Fruit fly (Drosophila melanogaster) whole organism, embryonic: ENCODE data around the gene SrpRalpha.

Experiments
- Adf1 ChIP-seq: fragments of 200-800 bp; sonication (Bioruptor generic); IDR thresholded peaks from 2 replicates; pipeline ENCODE4 v1.3.6; 2022; ENCODE audit warnings: missing biosample characterization, missing genetic modification characterization
- Atf-2 ChIP-seq: fragments of 200-800 bp; sonication (Bioruptor generic); optimal IDR thresholded peaks from 2 replicates; lab custom pipeline; 2016; ENCODE audit warnings: missing biosample characterization, missing genetic modification characterization
- C15 ChIP-seq: fragments of 200-800 bp; sonication (Bioruptor generic); IDR thresholded peaks from 3 replicates; pipeline ENCODE4 v1.3.6; 2022; ENCODE audit warnings: missing biosample characterization, missing genetic modification characterization
- CG10274 ChIP-seq: fragments of 200-800 bp; sonication (Bioruptor generic); optimal IDR thresholded peaks from 3 replicates; lab custom pipeline; 2017; ENCODE audit warnings: missing biosample characterization, mild to moderate bottlenecking, missing genetic modification characterization
- CG10321 ChIP-seq: fragments of 200-800 bp; sonication (Bioruptor generic); IDR thresholded peaks from 2 replicates; pipeline ENCODE4 v1.3.6; 2022; ENCODE audit warnings: missing biosample characterization, missing genetic modification characterization
- CG10462 ChIP-seq: fragments of 200-800 bp; sonication (Bioruptor generic); optimal IDR thresholded peaks from 2 replicates; lab custom pipeline; 2016; ENCODE audit warnings: missing biosample characterization, missing genetic modification characterization
- CG10654 ChIP-seq: fragments of 200-800 bp; sonication (Bioruptor generic); optimal IDR thresholded peaks from 2 replicates; lab custom pipeline; 2016; ENCODE audit warnings: missing biosample characterization, missing genetic modification characterization
- CG10959 ChIP-seq: fragments of 200-800 bp; sonication (Bioruptor generic); IDR thresholded peaks from 2 replicates; pipeline ENCODE4 v1.3.6; 2022; ENCODE audit warnings: missing biosample characterization, missing genetic modification characterization
- CG12236 ChIP-seq: fragments of 200-800 bp; sonication (Bioruptor generic); optimal IDR thresholded peaks from 2 replicates; lab custom pipeline; 2016; ENCODE audit warnings: missing biosample characterization, missing genetic modification characterization
- CG14860 ChIP-seq: fragments of 200-800 bp; sonication (Bioruptor generic); IDR thresholded peaks from 3 replicates; pipeline ENCODE4 v1.3.6; 2022; ENCODE audit warnings: missing biosample characterization, missing genetic modification characterization; ENCODE audit not compliant: partially characterized antibody
- CG15514 ChIP-seq: fragments of 200-800 bp; sonication (Bioruptor generic); optimal IDR thresholded peaks from 3 replicates; lab custom pipeline; 2017; ENCODE audit warnings: missing biosample characterization, missing genetic modification characterization, mild to moderate bottlenecking, moderate library complexity, missing genetic modification reagents
- CG17385 ChIP-seq: fragments of 200-800 bp; sonication (Bioruptor generic); optimal IDR thresholded peaks from 3 replicates; lab custom pipeline; 2018; ENCODE audit warnings: missing biosample characterization, mild to moderate bottlenecking, missing genetic modification characterization
- CG17829 ChIP-seq: fragments of 200-800 bp; optimal IDR thresholded peaks from 2 replicates; lab custom pipeline; 2019; ENCODE audit warnings: missing biosample characterization, mild to moderate bottlenecking, missing genetic modification characterization, moderate library complexity
- CG18476 ChIP-seq: fragments of 200-800 bp; sonication (Bioruptor generic); optimal IDR thresholded peaks from 2 replicates; lab custom pipeline; 2016; ENCODE audit warnings: missing biosample characterization, mild to moderate bottlenecking, missing genetic modification characterization
- CG3281 ChIP-seq: fragments of 200-800 bp; sonication (Bioruptor generic); optimal IDR thresholded peaks from 3 replicates; lab custom pipeline; 2017; ENCODE audit warnings: missing biosample characterization, mild to moderate bottlenecking, missing genetic modification characterization
- CG4730 ChIP-seq: fragments of 200-800 bp; sonication (Bioruptor generic); IDR thresholded peaks from 2 replicates; pipeline ENCODE4 v1.3.6; 2022; ENCODE audit warnings: missing biosample characterization, missing genetic modification characterization
- CG6654 ChIP-seq: fragments of 200-800 bp; sonication (Bioruptor generic); optimal IDR thresholded peaks from 2 replicates; lab custom pipeline; 2017; ENCODE audit warnings: missing biosample characterization, mild to moderate bottlenecking, missing genetic modification characterization
- CG7271 ChIP-seq: fragments of 200-800 bp; sonication (Bioruptor generic); optimal IDR thresholded peaks from 2 replicates; lab custom pipeline; 2018; ENCODE audit warnings: missing biosample characterization, mild to moderate bottlenecking, missing genetic modification characterization, moderate library complexity
- CG9215 ChIP-seq: fragments of 200-800 bp; sonication (Bioruptor generic); IDR thresholded peaks from 2 replicates; pipeline ENCODE4 v1.3.6; 2022; ENCODE audit warnings: missing biosample characterization, missing genetic modification characterization
- CTCF ChIP-seq: fragments of 200-800 bp; sonication (Bioruptor generic); optimal IDR thresholded peaks from 2 replicates; lab custom pipeline; 2017; ENCODE audit warnings: missing biosample characterization, mild to moderate bottlenecking, missing genetic modification characterization, moderate library complexity
- Dbx ChIP-seq: fragments of 200-800 bp; sonication (Bioruptor generic); IDR thresholded peaks from 3 replicates; pipeline ENCODE4 v1.3.6; 2022; ENCODE audit warnings: missing biosample characterization, missing genetic modification characterization
- E2f2 ChIP-seq: fragments of 200-800 bp; sonication (Bioruptor generic); IDR thresholded peaks from 2 replicates; pipeline ENCODE4 v1.3.6; 2022; ENCODE audit warnings: missing biosample characterization, missing genetic modification characterization
- Eip74EF ChIP-seq, 2 experiments: fragments of 200-800 bp in 1 of 2; fragments of >200 bp in 1 of 2; sonication (Bioruptor generic) in 1 of 2; optimal IDR thresholded peaks; 2 replicates each; lab custom pipeline; 2017 to 2019; ENCODE audit warnings: missing biosample characterization in 2 of 2, missing genetic modification characterization in 2 of 2, mild to moderate bottlenecking in 1 of 2, moderate library complexity in 1 of 2
- Ets97D ChIP-seq: fragments of 200-800 bp; sonication (Bioruptor generic); optimal IDR thresholded peaks from 3 replicates; lab custom pipeline; 2016; ENCODE audit warnings: missing biosample characterization, missing genetic modification characterization
- Gsc ChIP-seq: fragments of 200-800 bp; sonication (Bioruptor generic); IDR thresholded peaks from 2 replicates; pipeline ENCODE4 v1.3.6; 2022; ENCODE audit warnings: missing biosample characterization, missing genetic modification characterization
- HLH3B ChIP-seq: fragments of 200-800 bp; sonication (Bioruptor generic); IDR thresholded peaks from 2 replicates; pipeline ENCODE4 v1.3.6; 2022; ENCODE audit warnings: missing biosample characterization, missing genetic modification characterization
- Hand ChIP-seq: fragments of 200-800 bp; sonication (Bioruptor generic); optimal IDR thresholded peaks from 2 replicates; lab custom pipeline; 2017; ENCODE audit warnings: mild to moderate bottlenecking, missing biosample characterization, missing genetic modification reagents, missing genetic modification characterization
- Lim3 ChIP-seq: fragments of 200-800 bp; sonication (Bioruptor generic); IDR thresholded peaks from 2 replicates; pipeline ENCODE4 v1.3.6; 2022; ENCODE audit warnings: missing biosample characterization, missing genetic modification characterization
- Med ChIP-seq: fragments of 200-800 bp; sonication (Bioruptor generic); peaks from one replicate; lab custom pipeline; 2016; ENCODE audit warnings: missing biosample characterization, missing genetic modification characterization, mild to moderate bottlenecking, inconsistent platforms, moderate library complexity
- Mes4 ChIP-seq: fragments of 200-800 bp; sonication (Bioruptor generic); optimal IDR thresholded peaks from 2 replicates; lab custom pipeline; 2016; ENCODE audit warnings: missing biosample characterization, missing genetic modification characterization
- NFAT ChIP-seq: fragments of 200-800 bp; sonication (Bioruptor generic); IDR thresholded peaks from 2 replicates; pipeline ENCODE4 v1.3.6; 2022; ENCODE audit warnings: missing biosample characterization, missing genetic modification characterization
- Rx ChIP-seq: fragments of 200-800 bp; sonication (Bioruptor generic); IDR thresholded peaks from 2 replicates; pipeline ENCODE4 v1.3.6; 2022; ENCODE audit warnings: missing biosample characterization, missing genetic modification characterization
- Six4 ChIP-seq: fragments of 200-800 bp; sonication (Bioruptor generic); optimal IDR thresholded peaks from 2 replicates; lab custom pipeline; 2016; ENCODE audit warnings: missing biosample characterization, missing genetic modification characterization
- Stat92E ChIP-seq, 3 experiments: fragments of >200 bp in 2 of 3; fragments of 200-800 bp in 1 of 3; sonication (Bioruptor generic) in 1 of 3; optimal IDR thresholded peaks; 2 replicates each; lab custom pipeline; 2017 to 2019; ENCODE audit warnings: missing biosample characterization in 3 of 3, missing genetic modification characterization in 3 of 3, mild to moderate bottlenecking in 1 of 3, moderate library complexity in 1 of 3
- Taf1 ChIP-seq: fragments of 200-800 bp; sonication (Bioruptor generic); IDR thresholded peaks from 2 replicates; pipeline ENCODE4 v1.3.6; 2022; ENCODE audit warnings: missing biosample characterization, missing genetic modification characterization
- bbx ChIP-seq: fragments of 200-800 bp; sonication (Bioruptor generic); IDR thresholded peaks from 2 replicates; pipeline ENCODE4 v1.3.6; 2022; ENCODE audit warnings: missing biosample characterization, missing genetic modification characterization; ENCODE audit not compliant: partially characterized antibody
- crol ChIP-seq: fragments of 200-800 bp; sonication (Bioruptor generic); IDR thresholded peaks from 2 replicates; pipeline ENCODE4 v1.3.6; 2022; ENCODE audit warnings: missing biosample characterization, missing genetic modification characterization
- dpn ChIP-seq, 2 experiments: fragments of 200-800 bp; sonication (Bioruptor generic); optimal IDR thresholded peaks; 3 replicates each; lab custom pipeline; 2016; ENCODE audit warnings: missing biosample characterization in 2 of 2, missing genetic modification characterization in 2 of 2
- fru ChIP-seq: fragments of >200 bp; optimal IDR thresholded peaks from 2 replicates; lab custom pipeline; 2017
- hkb ChIP-seq, 2 experiments: fragments of 200-800 bp in 1 of 2; fragments of >200 bp in 1 of 2; sonication (Bioruptor generic) in 1 of 2; IDR thresholded peaks in 1 of 2; optimal IDR thresholded peaks in 1 of 2; 2 replicates each; pipeline versions ENCODE4 v1.3.6 to Lab custom; 2017 to 2022; ENCODE audit warnings: missing biosample characterization in 1 of 2, missing genetic modification characterization in 1 of 2
- nau ChIP-seq: fragments of 200-800 bp; sonication (Bioruptor generic); optimal IDR thresholded peaks from 3 replicates; lab custom pipeline; 2017; ENCODE audit warnings: missing biosample characterization, mild to moderate bottlenecking, missing genetic modification characterization, missing genetic modification reagents
- nom ChIP-seq: fragments of 200-800 bp; sonication (Bioruptor generic); optimal IDR thresholded peaks from 2 replicates; lab custom pipeline; 2017; ENCODE audit warnings: missing biosample characterization, missing genetic modification characterization, mild to moderate bottlenecking, moderate library complexity, missing genetic modification reagents
- phol ChIP-seq: fragments of 200-800 bp; sonication (Bioruptor generic); optimal IDR thresholded peaks from 3 replicates; lab custom pipeline; 2018; ENCODE audit warnings: missing biosample characterization, mild to moderate bottlenecking, missing genetic modification characterization, moderate library complexity
- pnt ChIP-seq: fragments of 200-800 bp; sonication (Bioruptor generic); optimal IDR thresholded peaks from 3 replicates; lab custom pipeline; 2016; ENCODE audit warnings: missing biosample characterization, missing genetic modification characterization
- pzg ChIP-seq: fragments of 200-800 bp; sonication (Bioruptor generic); optimal IDR thresholded peaks from 3 replicates; lab custom pipeline; 2018; ENCODE audit warnings: missing biosample characterization, mild to moderate bottlenecking, missing genetic modification characterization, moderate library complexity
- seq ChIP-seq: fragments of 200-800 bp; sonication (Bioruptor generic); IDR thresholded peaks from 2 replicates; pipeline ENCODE4 v1.3.6; 2022; ENCODE audit warnings: missing biosample characterization, missing genetic modification characterization
- stwl ChIP-seq: fragments of 200-800 bp; sonication (Bioruptor generic); optimal IDR thresholded peaks from 3 replicates; lab custom pipeline; 2018; ENCODE audit warnings: missing biosample characterization, mild to moderate bottlenecking, missing genetic modification characterization, moderate library complexity
- tna ChIP-seq: fragments of 200-800 bp; sonication (Bioruptor generic); IDR thresholded peaks from 2 replicates; pipeline ENCODE4 v1.3.6; 2022; ENCODE audit warnings: missing biosample characterization, missing genetic modification characterization; ENCODE audit not compliant: partially characterized antibody
- unc-4 ChIP-seq: fragments of 200-800 bp; sonication (Bioruptor generic); IDR thresholded peaks from 2 replicates; pipeline ENCODE4 v1.3.6; 2022; ENCODE audit warnings: missing biosample characterization, missing genetic modification characterization; ENCODE audit not compliant: partially characterized antibody
- z ChIP-seq: fragments of 200-800 bp; sonication (Bioruptor generic); IDR thresholded peaks from 3 replicates; pipeline ENCODE4 v1.3.6; 2022; ENCODE audit warnings: missing biosample characterization, missing genetic modification characterization

The SrpRalpha gene

dm6 chrX:11137566-11138186 is 8.8 kb upstream of the SrpRalpha start, which contains the start of gene CDK2AP1 (continued):
- no peak for TF ChIP-seq CG4730 (GFP tag; lab: Robert Waterston, UW)
- TF ChIP-seq Med (GFP tag; lab: Kevin White, UChicago): peak; percentile 79
- no peak for TF ChIP-seq Hand
- TF ChIP-seq tna (GFP tag; lab: Robert Waterston, UW): peak; percentile 81; the same call in 1 of the 2 replicates
- TF ChIP-seq CG12236 (GFP tag; lab: Kevin White, UChicago): no peak
- TF ChIP-seq Dbx (GFP tag; lab: Robert Waterston, UW): no peak
- TF ChIP-seq Rx (GFP tag; lab: Robert Waterston, UW): no peak
- no peak for TF ChIP-seq CG10462
- TF ChIP-seq CG14860 (GFP tag; lab: Robert Waterston, UW): peak; percentile 72
- TF ChIP-seq Lim3 (GFP tag; lab: Robert Waterston, UW): no peak
- no peak for TF ChIP-seq CG17385 (GFP tag; lab: Kevin White, UChicago)
- peak; percentile 8 for TF ChIP-seq nom (GFP tag; lab: Kevin White, UChicago)
- peak; percentile 77 for TF ChIP-seq pzg (GFP tag; lab: Kevin White, UChicago)
- TF ChIP-seq CG17829 (tag; lab: Kevin White, UChicago): peak; percentile 32
- TF ChIP-seq CG10321 (GFP tag; lab: Robert Waterston, UW): no peak
- peak; percentile 83 for TF ChIP-seq bbx (GFP tag; lab: Robert Waterston, UW)
- no peak for TF ChIP-seq hkb (optimal IDR thresholded peaks at IDR 0.05; lab: Kevin White, UChicago)
- peak; percentile 25; the same call in 1 of the 2 replicates for TF ChIP-seq hkb (GFP tag; IDR thresholded peaks at IDR 0.05; lab: Robert Waterston, UW)
- TF ChIP-seq CG3281 (GFP tag; lab: Kevin White, UChicago): no peak
- no peak for TF ChIP-seq CG6654 (GFP tag; lab: Kevin White, UChicago)
- TF ChIP-seq CG10274 (GFP tag; lab: Kevin White, UChicago): no peak
- no peak for TF ChIP-seq CG10959 (GFP tag; lab: Robert Waterston, UW)
- TF ChIP-seq Gsc (GFP tag; lab: Robert Waterston, UW): no peak
- peak; percentile 37 for TF ChIP-seq phol (tag; lab: Kevin White, UChicago)
- no peak for TF ChIP-seq fru (lab: Kevin White, UChicago)
- TF ChIP-seq pnt (GFP tag; lab: Kevin White, UChicago): peak; percentile 50
- 0 out of 2 replicates have a peak, but pooled peaks have one; percentile 7 for TF ChIP-seq E2f2 (GFP tag; lab: Robert Waterston, UW)
- TF ChIP-seq z (GFP tag; lab: Robert Waterston, UW): no peak
- TF ChIP-seq CG18476 (GFP tag; lab: Kevin White, UChicago): no peak
- no peak for TF ChIP-seq C15 (GFP tag; lab: Robert Waterston, UW)
- TF ChIP-seq Taf1 (GFP tag; lab: Robert Waterston, UW): no peak
- no peak for TF ChIP-seq Stat92E (GFP tag; optimal IDR thresholded peaks at IDR 0.05; lab: Kevin White, UChicago)
- TF ChIP-seq CG9215 (GFP tag; lab: Robert Waterston, UW): no peak
- TF ChIP-seq unc-4 (GFP tag; lab: Robert Waterston, UW): peak; percentile 65
- peak; percentile 38 for TF ChIP-seq Ets97D
- no peak for TF ChIP-seq nau
- TF ChIP-seq HLH3B (GFP tag; lab: Robert Waterston, UW): no peak
- peak; percentile 18 for TF ChIP-seq Atf-2 (GFP tag; lab: Kevin White, UChicago)
- peak in 1 of 2 experiments; percentile 37 for TF ChIP-seq dpn (GFP tag; optimal IDR thresholded peaks at IDR 0.05; lab: Kevin White, UChicago)
- TF ChIP-seq Six4: no peak
- no peak for TF ChIP-seq Adf1 (GFP tag; lab: Robert Waterston, UW)
- TF ChIP-seq CG15514 (GFP tag; lab: Kevin White, UChicago): peak; percentile 68
- TF ChIP-seq crol (GFP tag; lab: Robert Waterston, UW): peak; percentile 26; the same call in 1 of the 2 replicates
- TF ChIP-seq Mes4 (GFP tag; lab: Kevin White, UChicago): no peak
- TF ChIP-seq stwl (tag; lab: Kevin White, UChicago): peak; percentile 46
- TF ChIP-seq NFAT (GFP tag; lab: Robert Waterston, UW): no peak
- no peak for TF ChIP-seq CG7271 (tag; lab: Kevin White, UChicago)
- no peak for TF ChIP-seq CG10654 (GFP tag; lab: Kevin White, UChicago)
- TF ChIP-seq Eip74EF (GFP tag; optimal IDR thresholded peaks at IDR 0.05; lab: Kevin White, UChicago): peak in 1 of 2 experiments; percentile 40
- TF ChIP-seq CTCF (GFP tag; lab: Kevin White, UChicago): no peak
- no peak for TF ChIP-seq seq (GFP tag; lab: Robert Waterston, UW)
